Worm (Caenorhabditis elegans) whole organism, L4/young adult: ENCODE measurements around the gene pzf-1.

Experiments used
- dao-5 ChIP-seq: sonication (generic microtip); optimal IDR thresholded peaks from 2 replicates; lab custom pipeline; 2016; ENCODE audit warnings: missing genotype, missing genetic modification characterization, moderate library complexity, missing compliant biosample characterization
- him-1 ChIP-seq: sonication (generic microtip); optimal IDR thresholded peaks from 2 replicates; lab custom pipeline; 2016; ENCODE audit warnings: missing genotype, missing genetic modification reagents, missing genetic modification characterization, missing compliant biosample characterization

DNA sequence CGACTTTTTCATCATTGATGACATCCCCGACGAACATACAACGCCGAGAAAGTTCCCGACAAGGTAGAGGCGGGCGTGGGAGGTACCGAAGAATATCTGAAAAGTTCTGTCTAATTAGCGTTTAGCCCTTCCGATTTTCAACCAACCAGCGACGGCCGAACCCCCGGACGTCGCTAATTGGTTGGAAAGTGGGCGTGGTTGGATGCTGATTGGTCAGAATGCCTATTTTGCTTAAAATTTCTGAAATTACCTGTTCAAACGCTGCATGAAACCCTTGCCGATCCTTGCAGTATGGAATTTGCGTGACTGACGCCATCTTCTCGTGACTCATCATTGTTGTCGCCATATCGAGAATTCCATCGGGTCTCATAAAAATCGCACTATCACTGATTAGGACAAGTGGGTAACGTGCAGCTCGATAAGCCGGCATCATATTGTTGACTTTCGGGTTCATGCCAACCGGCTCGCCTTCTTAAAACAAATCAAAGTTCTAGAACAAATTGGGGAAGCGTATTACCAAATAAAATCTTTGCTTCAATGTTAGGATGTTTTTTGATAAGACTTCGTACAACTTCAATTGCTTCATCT lies 40.4 kb downstream of the pzf-1 start:
- TF ChIP-seq dao-5 (tag; lab: Kevin White, UChicago): no peak
- TF ChIP-seq him-1 (tag; lab: Kevin White, UChicago): no peak
